Worm (Caenorhabditis elegans) whole organism, L1 larva: Measurements from ENCODE around the gene C56G2.5.
A peak's percentile ranks its signal among the peaks of the same experiment; 100 is the strongest.

Experiments used
- alr-1 ChIP-seq: fragments of 200-800 bp; sonication (Bioruptor generic); optimal IDR thresholded peaks from 2 replicates; lab custom pipeline; 2018; ENCODE audit warnings: borderline replicate concordance, mild to moderate bottlenecking, missing genetic modification characterization, missing compliant biosample characterization
- ama-1 ChIP-seq: fragments of 150-350 bp; optimal IDR thresholded peaks from 2 replicates; lab custom pipeline; 2014
- blmp-1 ChIP-seq: fragments of 150-350 bp; optimal IDR thresholded peaks from 2 replicates; lab custom pipeline; 2014; ENCODE audit warnings: missing biosample characterization, missing genetic modification characterization
- ceh-63 ChIP-seq: fragments of 200-800 bp; sonication (Bioruptor generic); optimal IDR thresholded peaks from 2 replicates; lab custom pipeline; 2018; ENCODE audit warnings: mild to moderate bottlenecking, missing genetic modification characterization, missing compliant biosample characterization
- ceh-8 ChIP-seq: fragments of 200-800 bp; sonication (Bioruptor generic); optimal IDR thresholded peaks from 2 replicates; lab custom pipeline; 2018; ENCODE audit warnings: mild to moderate bottlenecking, missing genetic modification characterization, moderate library complexity, missing compliant biosample characterization
- ceh-82 ChIP-seq, 3 experiments: fragments of 150-350 bp in 1 of 3; sonication (generic microtip) in 2 of 3; optimal IDR thresholded peaks; 2 replicates each; lab custom pipeline; 2014 to 2017; ENCODE audit warnings: missing biosample characterization in 3 of 3, missing genetic modification characterization in 3 of 3
- ceh-88 ChIP-seq: fragments of 200-800 bp; sonication (Bioruptor generic); IDR thresholded peaks from 2 replicates; pipeline ENCODE4 v1.3.6; 2022; ENCODE audit warnings: missing genetic modification characterization, missing compliant biosample characterization
- ceh-90 ChIP-seq: sonication (generic microtip); optimal IDR thresholded peaks from 2 replicates; lab custom pipeline; 2016; ENCODE audit warnings: missing genetic modification characterization, missing compliant biosample characterization
- ces-1 ChIP-seq: fragments of 150-350 bp; optimal IDR thresholded peaks from 2 replicates; lab custom pipeline; 2014; ENCODE audit warnings: missing biosample characterization, missing genetic modification reagents, missing genetic modification characterization
- dpl-1 ChIP-seq, 3 experiments: fragments of 150-350 bp in 2 of 3; sonication (generic microtip) in 1 of 3; optimal IDR thresholded peaks; 2 replicates each; lab custom pipeline; 2014 to 2017; ENCODE audit warnings: missing biosample characterization in 3 of 3, missing genetic modification characterization in 3 of 3, missing genetic modification reagents in 3 of 3
- dsc-1 ChIP-seq: sonication (generic microtip); optimal IDR thresholded peaks from 2 replicates; lab custom pipeline; 2016; ENCODE audit warnings: mild to moderate bottlenecking, missing genetic modification characterization, missing compliant biosample characterization
- efl-1 ChIP-seq, 4 experiments: fragments of 150-350 bp; optimal IDR thresholded peaks in 3 of 4; peaks in 1 of 4; 1 replicate in 1 of 4; 2 replicates in 3 of 4; lab custom pipeline; 2014; ENCODE audit warnings: missing biosample characterization in 2 of 4, missing genetic modification characterization in 2 of 4, missing genetic modification reagents in 2 of 4
- efl-3 ChIP-seq: fragments of 200-800 bp; sonication (Bioruptor generic); optimal IDR thresholded peaks from 2 replicates; lab custom pipeline; 2018; ENCODE audit warnings: mild to moderate bottlenecking, missing genetic modification characterization, missing compliant biosample characterization
- elt-3 ChIP-seq, 6 experiments: fragments of 150-350 bp in 1 of 6; sonication (generic microtip); optimal IDR thresholded peaks; 2 replicates each; lab custom pipeline; 2017 to 2018; ENCODE audit warnings: missing biosample characterization in 6 of 6, missing genetic modification characterization in 6 of 6, inconsistent platforms in 1 of 6
- fkh-8 ChIP-seq: sonication (generic microtip); optimal IDR thresholded peaks from 2 replicates; lab custom pipeline; 2016; ENCODE audit warnings: mild to moderate bottlenecking, missing genetic modification characterization, missing compliant biosample characterization
- grh-1 ChIP-seq: fragments of 200-800 bp; sonication (Bioruptor generic); IDR thresholded peaks from 2 replicates; pipeline ENCODE4 v1.3.6; 2022; ENCODE audit warnings: missing genetic modification reagents, missing genetic modification characterization, missing compliant biosample characterization
- hlh-17 ChIP-seq: fragments of 200-800 bp; sonication (Bioruptor generic); optimal IDR thresholded peaks from 2 replicates; lab custom pipeline; 2018; ENCODE audit warnings: missing genetic modification characterization, mild to moderate bottlenecking, missing compliant biosample characterization, moderate library complexity, borderline replicate concordance
- hpl-2 ChIP-seq: fragments of 150-350 bp; optimal IDR thresholded peaks from 2 replicates; lab custom pipeline; 2014; ENCODE audit warnings: missing biosample characterization, missing genetic modification reagents, missing genetic modification characterization
- lin-13 ChIP-seq: fragments of 150-350 bp; optimal IDR thresholded peaks from 2 replicates; lab custom pipeline; 2014; ENCODE audit warnings: missing biosample characterization, missing genetic modification reagents, missing genetic modification characterization
- lin-14 ChIP-seq: fragments of 200-800 bp; sonication (Bioruptor generic); optimal IDR thresholded peaks from 2 replicates; lab custom pipeline; 2018; ENCODE audit warnings: mild to moderate bottlenecking, missing genetic modification characterization, moderate library complexity, missing compliant biosample characterization
- lin-15B ChIP-seq: fragments of 150-350 bp; sonication (generic microtip); optimal IDR thresholded peaks from 3 replicates; lab custom pipeline; 2014; ENCODE audit warnings: missing biosample characterization, missing genetic modification characterization
- lin-35 ChIP-seq, 2 experiments: fragments of 150-350 bp; optimal IDR thresholded peaks; 2 replicates each; lab custom pipeline; 2014; ENCODE audit warnings: missing biosample characterization in 2 of 2, missing genetic modification characterization in 2 of 2, missing genetic modification reagents in 2 of 2
- lin-39 ChIP-seq: fragments of 150-350 bp; optimal IDR thresholded peaks from 2 replicates; lab custom pipeline; 2014; ENCODE audit warnings: missing biosample characterization, missing genetic modification reagents, missing genetic modification characterization
- lir-3 ChIP-seq: sonication (generic microtip); optimal IDR thresholded peaks from 2 replicates; lab custom pipeline; 2016; ENCODE audit warnings: mild to moderate bottlenecking, missing genetic modification characterization, moderate library complexity, missing compliant biosample characterization; ENCODE audit not compliant: poor library complexity
- lsy-2 ChIP-seq, 2 experiments: fragments of 150-350 bp; optimal IDR thresholded peaks; 2 replicates each; lab custom pipeline; 2014; ENCODE audit warnings: missing biosample characterization in 2 of 2, missing genetic modification characterization in 2 of 2
- mab-9 ChIP-seq: fragments of 200-800 bp; sonication (Bioruptor generic); IDR thresholded peaks from 2 replicates; pipeline ENCODE4 v1.3.6; 2022; ENCODE audit warnings: missing genetic modification reagents, missing genetic modification characterization, missing compliant biosample characterization
- mdl-1 ChIP-seq, 2 experiments: fragments of 150-350 bp; optimal IDR thresholded peaks; 2 replicates each; lab custom pipeline; 2014 to 2017; ENCODE audit warnings: missing biosample characterization in 2 of 2, missing genetic modification characterization in 2 of 2, inconsistent platforms in 1 of 2
- mep-1 ChIP-seq: fragments of 150-350 bp; optimal IDR thresholded peaks from 2 replicates; lab custom pipeline; 2014; ENCODE audit warnings: missing biosample characterization, missing genetic modification characterization
- nhr-19 ChIP-seq: fragments of 200-800 bp; sonication (Bioruptor generic); conservative IDR thresholded peaks from 2 replicates; pipeline ENCODE4 v1.3.6; 2022; ENCODE audit warnings: missing genetic modification characterization, missing compliant biosample characterization
- nhr-20 ChIP-seq: sonication (generic microtip); optimal IDR thresholded peaks from 2 replicates; lab custom pipeline; 2016; ENCODE audit warnings: mild to moderate bottlenecking, missing genetic modification characterization, missing compliant biosample characterization
- nhr-237 ChIP-seq: fragments of 150-350 bp; optimal IDR thresholded peaks from 2 replicates; lab custom pipeline; 2014; ENCODE audit warnings: missing biosample characterization, missing genetic modification characterization
- nhr-71 ChIP-seq: sonication (generic microtip); optimal IDR thresholded peaks from 2 replicates; lab custom pipeline; 2016; ENCODE audit warnings: mild to moderate bottlenecking, missing genetic modification characterization, moderate library complexity, missing compliant biosample characterization
- nhr-76 ChIP-seq: sonication (generic microtip); optimal IDR thresholded peaks from 2 replicates; lab custom pipeline; 2017; ENCODE audit warnings: missing biosample characterization, missing genetic modification characterization
- nhr-84 ChIP-seq: sonication (generic microtip); optimal IDR thresholded peaks from 2 replicates; lab custom pipeline; 2017; ENCODE audit warnings: missing biosample characterization, missing genetic modification characterization
- nhr-85 ChIP-seq: sonication (generic microtip); peaks from one replicate; lab custom pipeline; 2016; ENCODE audit warnings: missing genetic modification characterization, inconsistent platforms, missing compliant biosample characterization
- nhr-90 ChIP-seq: sonication (generic microtip); optimal IDR thresholded peaks from 2 replicates; lab custom pipeline; 2016; ENCODE audit warnings: mild to moderate bottlenecking, missing genetic modification characterization, missing compliant biosample characterization; ENCODE audit not compliant: poor library complexity
- pag-3 ChIP-seq: sonication (generic microtip); optimal IDR thresholded peaks from 2 replicates; lab custom pipeline; 2017; ENCODE audit warnings: missing genetic modification characterization, mild to moderate bottlenecking, missing compliant biosample characterization, antibody characterized with exemption, borderline replicate concordance; ENCODE audit not compliant: insufficient read depth
- rnt-1 ChIP-seq: sonication (generic microtip); optimal IDR thresholded peaks from 2 replicates; lab custom pipeline; 2016; ENCODE audit warnings: mild to moderate bottlenecking, missing genetic modification characterization, moderate library complexity, missing compliant biosample characterization
- skn-1 ChIP-seq: fragments of 150-350 bp; optimal IDR thresholded peaks from 2 replicates; lab custom pipeline; 2014; ENCODE audit warnings: missing biosample characterization, missing genetic modification characterization
- snu-23 ChIP-seq: sonication (generic microtip); optimal IDR thresholded peaks from 2 replicates; lab custom pipeline; 2016; ENCODE audit warnings: missing genetic modification characterization, missing compliant biosample characterization
- sptf-1 ChIP-seq: fragments of 150-350 bp; optimal IDR thresholded peaks from 2 replicates; lab custom pipeline; 2014; ENCODE audit warnings: missing biosample characterization, missing genetic modification characterization
- sup-37 ChIP-seq: fragments of 200-800 bp; sonication (Bioruptor generic); optimal IDR thresholded peaks from 2 replicates; lab custom pipeline; 2018; ENCODE audit warnings: mild to moderate bottlenecking, missing genetic modification characterization, missing compliant biosample characterization
- tbx-2 ChIP-seq: sonication (generic microtip); optimal IDR thresholded peaks from 2 replicates; lab custom pipeline; 2016; ENCODE audit warnings: missing genetic modification characterization, missing compliant biosample characterization
- unc-130 ChIP-seq: fragments of 150-350 bp; optimal IDR thresholded peaks from 2 replicates; lab custom pipeline; 2017; ENCODE audit warnings: missing biosample characterization, missing genetic modification characterization, inconsistent platforms
- vab-15 ChIP-seq: sonication (generic microtip); optimal IDR thresholded peaks from 2 replicates; lab custom pipeline; 2017; ENCODE audit warnings: missing genotype, mild to moderate bottlenecking, missing genetic modification characterization, missing compliant biosample characterization

The C56G2.5 gene

ce11 chrIII:6361560-6361959 is 37.5 kb upstream of the C56G2.5 start (continued):
- TF ChIP-seq ceh-8, result no peak
- TF ChIP-seq lin-39 (tag; lab: Kevin White, UChicago), result no peak
- TF ChIP-seq sptf-1 (tag; lab: Kevin White, UChicago), result no peak
- no peak for TF ChIP-seq unc-130
- no peak for TF ChIP-seq ceh-90 (tag; lab: Kevin White, UChicago)

ce11 chrIII:6360825-6361224 is 36.8 kb upstream of the C56G2.5 start:
- TF ChIP-seq ama-1 (lab: Kevin White, UChicago) (no peak), elt-3 (tag; optimal IDR thresholded peaks at IDR 0.05; lab: Kevin White, UChicago) (peak in 3 of 6 experiments; percentile 21 to 67 (median 31)), skn-1 (tag; lab: Kevin White, UChicago) (peak; percentile 20), pag-3 (tag; lab: Kevin White, UChicago) (no peak), lin-35 (GFP tag; optimal IDR thresholded peaks at IDR 0.05; lab: Kevin White, UChicago) (peak in 1 of 2 experiments; percentile 60), sup-37 (no peak), nhr-84 (tag; lab: Kevin White, UChicago) (no peak), hpl-2 (GFP tag; lab: Kevin White, UChicago) (no peak), nhr-85 (tag; lab: Kevin White, UChicago) (peak; percentile 97), mep-1 (peak; percentile 71), nhr-71 (tag; lab: Kevin White, UChicago) (peak; percentile 56), ceh-63 (no peak), nhr-19 (GFP tag; lab: Robert Waterston, UW) (0 out of 2 replicates have a peak, but pooled peaks have one; percentile 16), hlh-17 (GFP tag; lab: Kevin White, UChicago) (no peak), lir-3 (tag; lab: Kevin White, UChicago) (no peak), lin-15B (tag; lab: Kevin White, UChicago) (no peak), alr-1 (tag; lab: Kevin White, UChicago) (no peak), vab-15 (tag; lab: Kevin White, UChicago) (peak; percentile 35), fkh-8 (no peak), efl-3 (GFP tag; lab: Kevin White, UChicago) (no peak), mdl-1 (tag; optimal IDR thresholded peaks at IDR 0.05; lab: Kevin White, UChicago) (peak in 1 of 2 experiments; percentile 58), lin-13 (GFP tag; lab: Kevin White, UChicago) (peak; percentile 13), snu-23 (GFP tag; lab: Kevin White, UChicago) (peak; percentile 51), nhr-237 (tag; lab: Kevin White, UChicago) (no peak), dsc-1 (tag; lab: Kevin White, UChicago) (no peak), ceh-88 (GFP tag; lab: Robert Waterston, UW) (no peak), nhr-20 (peak; percentile 73), lin-14 (GFP tag; lab: Kevin White, UChicago) (peak; percentile 79), rnt-1 (peak; percentile 29), ceh-82 (tag; optimal IDR thresholded peaks at IDR 0.05; lab: Kevin White, UChicago) (no peak), efl-1 (optimal IDR thresholded peaks at IDR 0.05; lab: Kevin White, UChicago) (no peak), efl-1 (GFP tag; optimal IDR thresholded peaks at IDR 0.05 in 1 of 2; lab: Kevin White, UChicago) (no peak), ces-1 (GFP tag; lab: Kevin White, UChicago) (no peak), tbx-2 (tag; lab: Kevin White, UChicago) (peak; percentile 2), nhr-76 (tag; lab: Kevin White, UChicago) (no peak), dpl-1 (GFP tag; optimal IDR thresholded peaks at IDR 0.05; lab: Kevin White, UChicago) (peak in 1 of 3 experiments; percentile 1), grh-1 (no peak), lsy-2 (tag; optimal IDR thresholded peaks at IDR 0.05; lab: Kevin White, UChicago) (peak; percentile 18 to 33), mab-9 (GFP tag; lab: Robert Waterston, UW) (no peak), blmp-1 (peak; percentile 94), nhr-90 (tag; lab: Kevin White, UChicago) (peak; percentile 2), unc-130 (no peak)
